Fruit fly (Drosophila melanogaster): ENCODE measurements around the gene Mnr.

The Mnr gene

DNA sequence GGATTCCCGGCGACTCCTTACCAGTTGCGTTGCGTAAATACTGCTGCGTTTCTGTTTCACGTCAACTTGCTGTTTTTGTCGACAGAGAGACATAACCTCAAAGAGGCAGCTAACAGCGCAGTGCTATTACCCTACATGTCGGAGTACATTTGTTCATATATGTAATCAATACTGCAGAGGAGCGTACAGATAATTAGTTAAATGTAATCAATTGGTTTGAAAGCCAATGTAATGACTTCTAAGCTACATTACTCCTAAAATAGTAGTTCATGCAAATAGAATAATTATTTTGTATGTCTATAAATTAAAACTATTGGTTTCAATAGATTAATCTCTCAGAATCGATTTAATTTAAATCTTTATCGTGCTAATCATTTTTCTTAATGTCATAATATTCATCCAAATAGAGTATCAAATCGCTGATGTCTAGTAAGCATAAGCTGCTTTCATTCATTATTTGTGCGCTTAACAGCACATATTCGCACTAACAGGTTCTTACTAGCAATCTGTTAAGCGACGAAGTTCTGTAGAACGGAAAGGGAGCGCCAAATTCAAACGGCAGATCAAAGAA, 38.3 kb upstream of the Mnr start, which contains the start of the genes SLIRP1 and anox (continued):
- peak; percentile 54 to 79 for TF ChIP-seq chif (GFP tag; optimal IDR thresholded peaks at IDR 0.05)
- TF ChIP-seq gem (tag; optimal IDR thresholded peaks at IDR 0.05), result peak; percentile 95
- peak; percentile 92 for TF ChIP-seq CG7556 (GFP tag; optimal IDR thresholded peaks at IDR 0.05)
- TF ChIP-seq CG14667 (GFP tag; IDR thresholded peaks at IDR 0.05), result peak; percentile 60
- peak; percentile 40 for TF ChIP-seq crc (GFP tag; optimal IDR thresholded peaks at IDR 0.05)
- peak; percentile 86 for TF ChIP-seq CG15601 (tag; optimal IDR thresholded peaks at IDR 0.05)
- peak; percentile 72 for TF ChIP-seq CG6683 (GFP tag; optimal IDR thresholded peaks at IDR 0.05)
- TF ChIP-seq grn (GFP tag; optimal IDR thresholded peaks at IDR 0.05), result peak; percentile 39
- peak; percentile 88 for TF ChIP-seq Xbp1 (GFP tag; optimal IDR thresholded peaks at IDR 0.05)
- TF ChIP-seq CG31441 (GFP tag; IDR thresholded peaks at IDR 0.05), result peak; percentile 89
- peak; percentile 28 for TF ChIP-seq CG10565 (GFP tag; optimal IDR thresholded peaks at IDR 0.05)
- no peak for TF ChIP-seq CG8478 (optimal IDR thresholded peaks at IDR 0.05)
- peak; percentile 81 for TF ChIP-seq Rfx (GFP tag; IDR thresholded peaks at IDR 0.05)
- peak; percentile 95 for TF ChIP-seq CG17361 (GFP tag; IDR thresholded peaks at IDR 0.05)
- TF ChIP-seq CG15011 (GFP tag; optimal IDR thresholded peaks at IDR 0.05), result peak; percentile 82
- TF ChIP-seq Side (GFP tag; optimal IDR thresholded peaks at IDR 0.05), result peak; percentile 69
- peak; percentile 73 for TF ChIP-seq HLH3B (GFP tag; IDR thresholded peaks at IDR 0.05)
- TF ChIP-seq CG6689 (GFP tag; IDR thresholded peaks at IDR 0.05), result peak; percentile 89
- TF ChIP-seq CG11696 (GFP tag; IDR thresholded peaks at IDR 0.05), result no peak
- no peak for TF ChIP-seq CG34224 (GFP tag; IDR thresholded peaks at IDR 0.05; ENCODE audit: partially characterized antibody)
- peak; percentile 65 for TF ChIP-seq CG6654 (GFP tag; optimal IDR thresholded peaks at IDR 0.05)
- TF ChIP-seq Camta (GFP tag; optimal IDR thresholded peaks at IDR 0.05), result peak; percentile 88
- TF ChIP-seq Med (GFP tag), result peak; percentile 92
- no peak for TF ChIP-seq CG7271 (tag; optimal IDR thresholded peaks at IDR 0.05)
- TF ChIP-seq CG12104 (GFP tag; optimal IDR thresholded peaks at IDR 0.05), result peak; percentile 81
- no peak for TF ChIP-seq Bgb (GFP tag; IDR thresholded peaks at IDR 0.05; ENCODE audit: partially characterized antibody)
- peak; percentile 72 for TF ChIP-seq CG4820 (GFP tag; optimal IDR thresholded peaks at IDR 0.05)
- TF ChIP-seq fru (optimal IDR thresholded peaks at IDR 0.05), result no peak
- peak; percentile 99 for TF ChIP-seq CG17186 (GFP tag; optimal IDR thresholded peaks at IDR 0.05)
- peak; percentile 31 for TF ChIP-seq TFAM (GFP tag; optimal IDR thresholded peaks at IDR 0.05)
- peak; percentile 35 for TF ChIP-seq Ets97D (GFP tag; optimal IDR thresholded peaks at IDR 0.05)
- no peak for TF ChIP-seq Trl (optimal IDR thresholded peaks at IDR 0.05)
- peak; percentile 68 for TF ChIP-seq Trl (GFP tag; optimal IDR thresholded peaks at IDR 0.05)
- peak; percentile 86 for TF ChIP-seq gcm (GFP tag; optimal IDR thresholded peaks at IDR 0.05)
- no peak for TF ChIP-seq Dref (GFP tag; IDR thresholded peaks at IDR 0.05)
- TF ChIP-seq Poxn (GFP tag; IDR thresholded peaks at IDR 0.05), result peak; percentile 46; the same call in 1 of the 2 replicates
- TF ChIP-seq CG10979 (tag; optimal IDR thresholded peaks at IDR 0.05), result peak; percentile 89
- TF ChIP-seq Dek (tag; optimal IDR thresholded peaks at IDR 0.05), result peak; percentile 88
- TF ChIP-seq Nf-YA (GFP tag; IDR thresholded peaks at IDR 0.05), result 0 out of 2 replicates have a peak, but pooled peaks have one; percentile 40
- TF ChIP-seq E2f1 (GFP tag; IDR thresholded peaks at IDR 0.05), result peak; percentile 85
- TF ChIP-seq bbx (GFP tag; IDR thresholded peaks at IDR 0.05; ENCODE audit: partially characterized antibody), result no peak
- peak; percentile 52; the same call in 1 of the 2 replicates for TF ChIP-seq NFAT (GFP tag; IDR thresholded peaks at IDR 0.05)
- TF ChIP-seq row (GFP tag; IDR thresholded peaks at IDR 0.05), result peak; percentile 96
- 0 out of 2 replicates have a peak, but pooled peaks have one; percentile 47 for TF ChIP-seq CG11085 (GFP tag; IDR thresholded peaks at IDR 0.05)
- TF ChIP-seq eve (GFP tag; optimal IDR thresholded peaks at IDR 0.05), result no peak
- peak; percentile 17 for TF ChIP-seq ERR (GFP tag; optimal IDR thresholded peaks at IDR 0.05)
- peak; percentile 81 for TF ChIP-seq D19B (GFP tag; optimal IDR thresholded peaks at IDR 0.05)
- TF ChIP-seq CG11093 (GFP tag; IDR thresholded peaks at IDR 0.05), result peak; percentile 67
- peak; percentile 78 for TF ChIP-seq twi (tag; optimal IDR thresholded peaks at IDR 0.05)
- peak; percentile 52 for TF ChIP-seq YL-1 (GFP tag; optimal IDR thresholded peaks at IDR 0.05)
- TF ChIP-seq CG10543 (GFP tag; optimal IDR thresholded peaks at IDR 0.05), result peak; percentile 77
- peak; percentile 38; the same call in 1 of the 2 replicates for TF ChIP-seq Rx (GFP tag; IDR thresholded peaks at IDR 0.05)

Measured in whole organism, embryonic.